Fruit fly (Drosophila melanogaster) whole organism, embryonic: ENCODE results near the gene lark.

Experiments used
- Abd-B ChIP-seq: fragments of 200-800 bp; sonication (Bioruptor generic); optimal IDR thresholded peaks from 2 replicates; lab custom pipeline; 2018; ENCODE audit warnings: missing biosample characterization, mild to moderate bottlenecking, missing genetic modification characterization, moderate library complexity
- Ada2b ChIP-seq: fragments of 200-800 bp; sonication (Bioruptor generic); IDR thresholded peaks from 2 replicates; pipeline ENCODE4 v1.3.6; 2022; ENCODE audit warnings: missing biosample characterization, missing genetic modification characterization
- Adf1 ChIP-seq: fragments of 200-800 bp; sonication (Bioruptor generic); IDR thresholded peaks from 2 replicates; pipeline ENCODE4 v1.3.6; 2022; ENCODE audit warnings: missing biosample characterization, missing genetic modification characterization
- CG10565 ChIP-seq: fragments of 200-800 bp; sonication (Bioruptor generic); optimal IDR thresholded peaks from 3 replicates; lab custom pipeline; 2016; ENCODE audit warnings: missing biosample characterization, mild to moderate bottlenecking, missing genetic modification characterization
- CG12744 ChIP-seq: fragments of 200-800 bp; sonication (Bioruptor generic); optimal IDR thresholded peaks from 2 replicates; lab custom pipeline; 2016; ENCODE audit warnings: missing biosample characterization, missing genetic modification characterization
- CG13296 ChIP-seq: fragments of 200-800 bp; sonication (Bioruptor generic); optimal IDR thresholded peaks from 3 replicates; lab custom pipeline; 2018; ENCODE audit warnings: missing biosample characterization, mild to moderate bottlenecking, missing genetic modification characterization
- CG14014 ChIP-seq: fragments of 200-800 bp; sonication (Bioruptor generic); IDR thresholded peaks from 2 replicates; pipeline ENCODE4 v1.3.6; 2022; ENCODE audit warnings: missing biosample characterization, missing genetic modification characterization
- CG15073 ChIP-seq: fragments of 200-800 bp; sonication (Bioruptor generic); optimal IDR thresholded peaks from 2 replicates; lab custom pipeline; 2016; ENCODE audit warnings: missing biosample characterization, missing genetic modification characterization
- CG18011 ChIP-seq: fragments of 200-800 bp; sonication (Bioruptor generic); optimal IDR thresholded peaks from 2 replicates; lab custom pipeline; 2017; ENCODE audit warnings: missing biosample characterization, missing genetic modification characterization, mild to moderate bottlenecking, moderate library complexity, missing genotype
- CG30020 ChIP-seq: fragments of 200-800 bp; optimal IDR thresholded peaks from 2 replicates; lab custom pipeline; 2019; ENCODE audit warnings: missing biosample characterization, mild to moderate bottlenecking, missing genetic modification characterization, moderate library complexity
- CG3281 ChIP-seq: fragments of 200-800 bp; sonication (Bioruptor generic); optimal IDR thresholded peaks from 3 replicates; lab custom pipeline; 2017; ENCODE audit warnings: missing biosample characterization, mild to moderate bottlenecking, missing genetic modification characterization
- CG6175 ChIP-seq: fragments of 200-800 bp; sonication (Bioruptor generic); IDR thresholded peaks from 3 replicates; pipeline ENCODE4 v1.3.6; 2022; ENCODE audit warnings: missing biosample characterization, missing genetic modification characterization
- CG9609 ChIP-seq: fragments of 200-800 bp; sonication (Bioruptor generic); optimal IDR thresholded peaks from 3 replicates; lab custom pipeline; 2016; ENCODE audit warnings: missing biosample characterization, missing genetic modification characterization
- CG9876 ChIP-seq: fragments of 200-800 bp; sonication (Bioruptor generic); optimal IDR thresholded peaks from 2 replicates; lab custom pipeline; 2016; ENCODE audit warnings: missing biosample characterization, missing genetic modification characterization
- CrebB ChIP-seq: fragments of 200-800 bp; sonication (Bioruptor generic); optimal IDR thresholded peaks from 3 replicates; lab custom pipeline; 2018; ENCODE audit warnings: missing biosample characterization, mild to moderate bottlenecking, missing genetic modification characterization
- D19A ChIP-seq: fragments of 200-800 bp; optimal IDR thresholded peaks from 3 replicates; lab custom pipeline; 2019; ENCODE audit warnings: missing biosample characterization, mild to moderate bottlenecking, missing genetic modification characterization, moderate library complexity
- D19B ChIP-seq: fragments of 200-800 bp; sonication (Bioruptor generic); optimal IDR thresholded peaks from 2 replicates; lab custom pipeline; 2017; ENCODE audit warnings: missing biosample characterization, mild to moderate bottlenecking, missing genetic modification characterization
- HHEX ChIP-seq: fragments of 200-800 bp; sonication (Bioruptor generic); optimal IDR thresholded peaks from 3 replicates; lab custom pipeline; 2017; ENCODE audit warnings: missing biosample characterization, mild to moderate bottlenecking, missing genetic modification characterization, missing genetic modification reagents
- Hmx ChIP-seq: fragments of 200-800 bp; sonication (Bioruptor generic); optimal IDR thresholded peaks from 2 replicates; lab custom pipeline; 2016; ENCODE audit warnings: missing biosample characterization, missing genetic modification characterization
- Hr78 ChIP-seq, 2 experiments: fragments of 200-800 bp in 1 of 2; fragments of >200 bp in 1 of 2; sonication (Bioruptor generic) in 1 of 2; optimal IDR thresholded peaks; 2 replicates each; lab custom pipeline; 2017 to 2019; ENCODE audit warnings: missing biosample characterization in 2 of 2, missing genetic modification characterization in 2 of 2, mild to moderate bottlenecking in 1 of 2, moderate library complexity in 1 of 2
- MESR4 ChIP-seq: fragments of 200-800 bp; sonication (Bioruptor generic); optimal IDR thresholded peaks from 2 replicates; lab custom pipeline; 2018; ENCODE audit warnings: missing biosample characterization, mild to moderate bottlenecking, missing genetic modification characterization, moderate library complexity
- NK7.1 ChIP-seq: fragments of 200-800 bp; sonication (Bioruptor generic); optimal IDR thresholded peaks from 3 replicates; lab custom pipeline; 2016; ENCODE audit warnings: missing biosample characterization, missing genetic modification characterization
- Oli ChIP-seq: fragments of 200-800 bp; sonication (Bioruptor generic); optimal IDR thresholded peaks from 2 replicates; lab custom pipeline; 2018; ENCODE audit warnings: missing biosample characterization, mild to moderate bottlenecking, missing genetic modification characterization, moderate library complexity
- Ptx1 ChIP-seq: fragments of 200-800 bp; sonication (Bioruptor generic); IDR thresholded peaks from 2 replicates; pipeline ENCODE4 v1.3.6; 2022; ENCODE audit warnings: missing biosample characterization, missing genetic modification characterization
- Sin3A ChIP-seq: fragments of >200 bp; optimal IDR thresholded peaks from 2 replicates; lab custom pipeline; 2018
- Spps ChIP-seq: fragments of 200-800 bp; sonication (Bioruptor generic); optimal IDR thresholded peaks from 2 replicates; lab custom pipeline; 2018; ENCODE audit warnings: missing biosample characterization, mild to moderate bottlenecking, missing genetic modification characterization
- Tbp ChIP-seq: fragments of >200 bp; optimal IDR thresholded peaks from 2 replicates; lab custom pipeline; 2018; ENCODE audit warnings: missing biosample characterization, missing genetic modification characterization
- ara ChIP-seq: fragments of 200-800 bp; sonication (Bioruptor generic); IDR thresholded peaks from 2 replicates; pipeline ENCODE4 v1.3.6; 2022; ENCODE audit warnings: missing biosample characterization, missing genetic modification characterization
- ato ChIP-seq: fragments of 200-800 bp; sonication (Bioruptor generic); IDR thresholded peaks from 2 replicates; pipeline ENCODE4 v1.3.6; 2022; ENCODE audit warnings: missing biosample characterization, missing genetic modification characterization; ENCODE audit not compliant: partially characterized antibody
- cad ChIP-seq: fragments of >200 bp; optimal IDR thresholded peaks from 2 replicates; lab custom pipeline; 2017; ENCODE audit warnings: missing biosample characterization, missing genetic modification characterization
- chif ChIP-seq, 2 experiments: fragments of 200-800 bp; sonication (Bioruptor generic); optimal IDR thresholded peaks; 3 replicates each; lab custom pipeline; 2016; ENCODE audit warnings: missing biosample characterization in 2 of 2, missing genetic modification characterization in 2 of 2
- ci ChIP-seq: fragments of 200-800 bp; sonication (Bioruptor generic); IDR thresholded peaks from 3 replicates; pipeline ENCODE4 v1.3.6; 2022; ENCODE audit warnings: missing biosample characterization, missing genetic modification characterization
- en ChIP-seq: fragments of 200-800 bp; sonication (Bioruptor generic); optimal IDR thresholded peaks from 2 replicates; lab custom pipeline; 2016; ENCODE audit warnings: missing biosample characterization, missing genetic modification characterization
- grau ChIP-seq: fragments of 200-800 bp; optimal IDR thresholded peaks from 3 replicates; lab custom pipeline; 2019; ENCODE audit warnings: missing biosample characterization, mild to moderate bottlenecking, missing genetic modification characterization, moderate library complexity
- gsb-n ChIP-seq: fragments of 200-800 bp; sonication (Bioruptor generic); optimal IDR thresholded peaks from 3 replicates; lab custom pipeline; 2018; ENCODE audit warnings: missing biosample characterization, mild to moderate bottlenecking, missing genetic modification characterization
- lab ChIP-seq: fragments of 200-800 bp; sonication (Bioruptor generic); optimal IDR thresholded peaks from 3 replicates; lab custom pipeline; 2017; ENCODE audit warnings: missing biosample characterization, missing genetic modification characterization, mild to moderate bottlenecking, moderate library complexity, missing genetic modification reagents
- lmd ChIP-seq: fragments of 200-800 bp; sonication (Bioruptor generic); IDR thresholded peaks from 2 replicates; pipeline ENCODE4 v1.3.6; 2022; ENCODE audit warnings: missing biosample characterization, missing genetic modification characterization
- mirr ChIP-seq: fragments of 200-800 bp; sonication (Bioruptor generic); optimal IDR thresholded peaks from 3 replicates; lab custom pipeline; 2018; ENCODE audit warnings: missing biosample characterization, mild to moderate bottlenecking, missing genetic modification characterization
- mld ChIP-seq: fragments of 200-800 bp; sonication (Bioruptor generic); IDR thresholded peaks from 3 replicates; pipeline ENCODE4 v1.3.6; 2022; ENCODE audit warnings: missing biosample characterization, missing genetic modification characterization; ENCODE audit not compliant: partially characterized antibody
- odd ChIP-seq: fragments of 200-800 bp; sonication (Bioruptor generic); optimal IDR thresholded peaks from 2 replicates; lab custom pipeline; 2017; ENCODE audit warnings: missing biosample characterization, mild to moderate bottlenecking, missing genetic modification characterization
- pita ChIP-seq: fragments of 200-800 bp; sonication (Bioruptor generic); optimal IDR thresholded peaks from 2 replicates; lab custom pipeline; 2017; ENCODE audit warnings: missing biosample characterization, mild to moderate bottlenecking, missing genetic modification characterization
- prd ChIP-seq, 3 experiments: fragments of >200 bp in 2 of 3; fragments of 200-800 bp in 1 of 3; sonication (Bioruptor generic) in 1 of 3; optimal IDR thresholded peaks in 2 of 3; IDR thresholded peaks in 1 of 3; 2 replicates in 2 of 3; 3 replicates in 1 of 3; pipeline versions ENCODE4 v1.3.6 to Lab custom; 2017 to 2022; ENCODE audit warnings: missing biosample characterization in 1 of 3, missing genetic modification characterization in 1 of 3
- repo ChIP-seq: fragments of 200-800 bp; sonication (Bioruptor generic); optimal IDR thresholded peaks from 2 replicates; lab custom pipeline; 2016; ENCODE audit warnings: missing biosample characterization, missing genetic modification characterization
- salm ChIP-seq: fragments of 200-800 bp; sonication (Bioruptor generic); optimal IDR thresholded peaks from 2 replicates; lab custom pipeline; 2018; ENCODE audit warnings: missing biosample characterization, mild to moderate bottlenecking, missing genetic modification characterization
- sna ChIP-seq: fragments of 200-800 bp; sonication (Bioruptor generic); IDR thresholded peaks from 2 replicates; pipeline ENCODE4 v1.3.6; 2022; ENCODE audit warnings: missing biosample characterization, missing genetic modification characterization; ENCODE audit not compliant: partially characterized antibody
- stc ChIP-seq: fragments of 200-800 bp; sonication (Bioruptor generic); IDR thresholded peaks from 2 replicates; pipeline ENCODE4 v1.3.6; 2022; ENCODE audit warnings: missing biosample characterization, missing genetic modification characterization
- tgo ChIP-seq: fragments of 200-800 bp; sonication (Bioruptor generic); IDR thresholded peaks from 3 replicates; pipeline ENCODE4 v1.3.6; 2022; ENCODE audit warnings: missing biosample characterization, missing genetic modification characterization
- vnd ChIP-seq: fragments of 200-800 bp; sonication (Bioruptor generic); IDR thresholded peaks from 3 replicates; pipeline ENCODE4 v1.3.6; 2022; ENCODE audit warnings: missing biosample characterization, missing genetic modification characterization; ENCODE audit not compliant: partially characterized antibody
- zen ChIP-seq: fragments of 200-800 bp; sonication (Bioruptor generic); optimal IDR thresholded peaks from 3 replicates; lab custom pipeline; 2018; ENCODE audit warnings: missing biosample characterization, mild to moderate bottlenecking, missing genetic modification characterization, moderate library complexity

lark gene

DNA sequence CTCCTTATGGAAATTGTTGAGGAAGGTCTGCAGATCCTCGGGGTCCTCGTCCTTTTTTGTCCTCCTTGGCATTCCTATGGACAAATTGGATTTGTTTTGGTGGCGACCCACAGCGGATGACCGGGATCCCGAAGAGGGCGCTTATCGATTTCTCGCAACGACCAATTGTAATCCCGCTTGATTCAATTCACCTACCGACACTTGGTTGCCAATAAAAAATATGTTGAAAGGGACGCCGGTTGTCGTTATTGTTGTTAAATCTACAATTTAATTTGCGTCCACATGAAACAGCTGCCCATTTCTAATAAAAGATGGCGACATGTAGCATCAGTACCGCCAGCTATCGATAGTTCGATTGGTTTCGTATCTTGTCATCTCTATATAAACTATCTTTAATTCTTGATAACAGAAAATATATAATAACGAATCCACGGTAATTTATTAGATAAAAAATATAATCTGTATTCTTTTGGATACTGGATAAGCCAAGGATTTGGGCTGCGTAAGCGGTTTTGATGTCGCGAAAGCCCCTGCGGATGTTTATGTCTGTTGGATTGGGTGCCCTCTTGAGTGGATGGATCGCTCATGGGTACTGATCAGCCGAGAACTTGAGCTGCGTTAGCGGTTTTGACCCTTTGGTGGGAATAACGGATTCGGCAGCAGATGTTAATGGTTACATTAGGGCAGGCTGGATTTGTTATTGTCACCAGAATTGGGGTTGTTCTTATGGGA is 17.5 kb downstream of the lark start, which contains the start of gene CTCF:
CTCF (minus strand) TSS at position 328 of the 732 bp plus-strand sequence.
- TF ChIP-seq repo (GFP tag; lab: Kevin White, UChicago): peak; percentile 21
- TF ChIP-seq Ptx1 (GFP tag; lab: Robert Waterston, UW): peak; percentile 50
- TF ChIP-seq tgo: peak; percentile 51
- TF ChIP-seq lmd (GFP tag; lab: Robert Waterston, UW): peak; percentile 52; the same call in 1 of the 2 replicates
- TF ChIP-seq Hr78 (GFP tag; optimal IDR thresholded peaks at IDR 0.05; lab: Kevin White, UChicago): no peak
- no peak for TF ChIP-seq CG6175
- TF ChIP-seq NK7.1 (GFP tag; lab: Kevin White, UChicago): peak; percentile 20
- TF ChIP-seq cad (GFP tag; lab: Kevin White, UChicago): no peak
- TF ChIP-seq mirr (GFP tag; lab: Kevin White, UChicago): peak; percentile 56
- TF ChIP-seq CG14014 (GFP tag; lab: Robert Waterston, UW): 0 out of 2 replicates have a peak, but pooled peaks have one; percentile 6
- TF ChIP-seq pita (GFP tag; lab: Kevin White, UChicago): no peak
- no peak for TF ChIP-seq ato
- TF ChIP-seq CG10565 (GFP tag; lab: Kevin White, UChicago): no peak
- TF ChIP-seq chif (GFP tag; optimal IDR thresholded peaks at IDR 0.05; lab: Kevin White, UChicago): peak in 1 of 2 experiments; percentile 50
- peak; percentile 76 for TF ChIP-seq MESR4 (GFP tag; lab: Kevin White, UChicago)
- TF ChIP-seq Adf1 (GFP tag; lab: Robert Waterston, UW): no peak
- peak; percentile 49 for TF ChIP-seq Tbp
- TF ChIP-seq zen: peak; percentile 18
- no peak for TF ChIP-seq CG15073 (GFP tag; lab: Kevin White, UChicago)
- 0 out of 3 replicates have a peak, but pooled peaks have one; percentile 41 for TF ChIP-seq ci (GFP tag; lab: Robert Waterston, UW)
- no peak for TF ChIP-seq CrebB (tag; lab: Kevin White, UChicago)
- peak; percentile 87 for TF ChIP-seq gsb-n (tag; lab: Kevin White, UChicago)
- no peak for TF ChIP-seq odd (GFP tag; lab: Kevin White, UChicago)
- peak; percentile 41 for TF ChIP-seq D19A (tag; lab: Kevin White, UChicago)
- TF ChIP-seq vnd (GFP tag; lab: Robert Waterston, UW): peak; percentile 65; the same call in 2 of the 3 replicates
- TF ChIP-seq D19B (GFP tag; lab: Kevin White, UChicago): no peak
- peak; percentile 14 for TF ChIP-seq Abd-B
- no peak for TF ChIP-seq CG18011
- peak; percentile 8 for TF ChIP-seq en (GFP tag; lab: Kevin White, UChicago)
- no peak for TF ChIP-seq stc
- TF ChIP-seq CG30020 (tag; lab: Kevin White, UChicago): peak; percentile 22
- TF ChIP-seq Hmx: no peak
- peak; percentile 70; the same call in 2 of the 3 replicates for TF ChIP-seq mld (GFP tag; lab: Robert Waterston, UW)
- TF ChIP-seq CG9876 (GFP tag; lab: Kevin White, UChicago): peak; percentile 36
- peak; percentile 77 for TF ChIP-seq sna (GFP tag; lab: Robert Waterston, UW)
- no peak for TF ChIP-seq HHEX (GFP tag; lab: Kevin White, UChicago)
- TF ChIP-seq grau: peak; percentile 52
- peak; percentile 44 for TF ChIP-seq Sin3A (lab: Kevin White, UChicago)
- peak; percentile 37 for TF ChIP-seq CG13296 (GFP tag; lab: Kevin White, UChicago)
- TF ChIP-seq CG9609 (GFP tag; lab: Kevin White, UChicago): peak; percentile 40
- TF ChIP-seq ara (GFP tag; lab: Robert Waterston, UW): 0 out of 2 replicates have a peak, but pooled peaks have one; percentile 39
- TF ChIP-seq Ada2b (GFP tag; lab: Robert Waterston, UW): no peak
- peak; percentile 9 for TF ChIP-seq lab
- TF ChIP-seq CG3281 (GFP tag; lab: Kevin White, UChicago): no peak
- no peak for TF ChIP-seq prd (optimal IDR thresholded peaks at IDR 0.05; lab: Kevin White, UChicago)
- TF ChIP-seq prd (GFP tag; IDR thresholded peaks at IDR 0.05; lab: Robert Waterston, UW): peak; percentile 80
- no peak for TF ChIP-seq CG12744 (GFP tag; lab: Kevin White, UChicago)
- peak; percentile 32 for TF ChIP-seq Oli
- no peak for TF ChIP-seq Spps (tag; lab: Kevin White, UChicago)
- peak; percentile 5 for TF ChIP-seq salm
